Comparison of ENCODE assay signal across 5 worm cellular contexts in genomic region chrV:11536667-11537066, ce11.
A peak's percentile ranks its signal among the peaks of the same experiment; 100 is the strongest.
TF ChIP-seq lines count a peak whose summit lies in the region.

No protein-coding gene starts in this region.

TF ChIP-seq in whole organism, L1 larva, 84 proteins besides CTCF, POLR2A, EP300 and RAD21:
- TF ChIP-seq nhr-77 (tag; optimal IDR thresholded peaks at IDR 0.05; lab: Kevin White, UChicago) (no peak), skn-1 (tag; optimal IDR thresholded peaks at IDR 0.05; lab: Kevin White, UChicago) (no peak), pax-3 (tag; optimal IDR thresholded peaks at IDR 0.05; lab: Kevin White, UChicago) (no peak), efl-1 (optimal IDR thresholded peaks at IDR 0.05; lab: Kevin White, UChicago) (no peak), efl-1 (GFP tag; optimal IDR thresholded peaks at IDR 0.05 in 1 of 2; lab: Kevin White, UChicago) (peak in 1 of 2 experiments; percentile 83), swsn-7 (tag; optimal IDR thresholded peaks at IDR 0.05; lab: Kevin White, UChicago) (no peak), vab-15 (tag; optimal IDR thresholded peaks at IDR 0.05; lab: Kevin White, UChicago) (no peak), fos-1 (tag; optimal IDR thresholded peaks at IDR 0.05; lab: Kevin White, UChicago) (no peak), nhr-76 (tag; optimal IDR thresholded peaks at IDR 0.05; lab: Kevin White, UChicago) (no peak), nhr-28 (tag; optimal IDR thresholded peaks at IDR 0.05; lab: Kevin White, UChicago) (no peak), ztf-11 (tag; optimal IDR thresholded peaks at IDR 0.05; lab: Kevin White, UChicago) (no peak), nhr-85 (tag; lab: Kevin White, UChicago) (peak; percentile 46), tbx-2 (tag; optimal IDR thresholded peaks at IDR 0.05; lab: Kevin White, UChicago) (no peak), lin-14 (GFP tag; optimal IDR thresholded peaks at IDR 0.05; lab: Kevin White, UChicago) (peak; percentile 62), jun-1 (tag; optimal IDR thresholded peaks at IDR 0.05; lab: Kevin White, UChicago) (no peak), nhr-20 (tag; optimal IDR thresholded peaks at IDR 0.05; lab: Kevin White, UChicago) (no peak)

TF ChIP-seq in whole organism, L2 larva, 48 proteins besides CTCF, POLR2A, EP300 and RAD21:
- TF ChIP-seq C34F6.9 (tag; optimal IDR thresholded peaks at IDR 0.05; lab: Kevin White, UChicago) (peak; percentile 14), elt-3 (tag; optimal IDR thresholded peaks at IDR 0.05; lab: Kevin White, UChicago) (no peak), alr-1 (tag; optimal IDR thresholded peaks at IDR 0.05; lab: Kevin White, UChicago) (no peak)

TF ChIP-seq in whole organism, L4 larva, 104 proteins besides CTCF, POLR2A, EP300 and RAD21:
- TF ChIP-seq Y75B8A.6 (GFP tag; IDR thresholded peaks at IDR 0.05; lab: Robert Waterston, UW) (0 out of 2 replicates have a peak, but pooled peaks have one; percentile 19), unc-62 (GFP tag; optimal IDR thresholded peaks at IDR 0.05 in 1 of 2; lab: Kevin White, UChicago) (peak in 1 of 2 experiments; percentile 85), unc-62 (tag; optimal IDR thresholded peaks at IDR 0.05; lab: Kevin White, UChicago) (no peak), ZK546.5 (tag; optimal IDR thresholded peaks at IDR 0.05; lab: Kevin White, UChicago) (no peak), F26F4.8 (GFP tag; conservative IDR thresholded peaks at IDR 0.05; lab: Robert Waterston, UW) (0 out of 2 replicates have a peak, but pooled peaks have one; percentile 28)

TF ChIP-seq in whole organism, late embryonic, 69 proteins besides CTCF, POLR2A, EP300 and RAD21:
- TF ChIP-seq unc-42 (tag; optimal IDR thresholded peaks at IDR 0.05; lab: Kevin White, UChicago), result peak; percentile 58
- TF ChIP-seq zip-5 (tag; optimal IDR thresholded peaks at IDR 0.05; lab: Kevin White, UChicago), result no peak

TF ChIP-seq in whole organism, mixed stage, embryonic, 35 proteins besides CTCF, POLR2A, EP300 and RAD21:
- TF ChIP-seq flh-1 (GFP tag; optimal IDR thresholded peaks at IDR 0.05; lab: Kevin White, UChicago) (no peak), ceh-43 (GFP tag; optimal IDR thresholded peaks at IDR 0.05; lab: Kevin White, UChicago) (no peak), elt-1 (tag; optimal IDR thresholded peaks at IDR 0.05; lab: Kevin White, UChicago; ENCODE audit: borderline replicate concordance, insufficient read depth) (no peak), nhr-2 (tag; optimal IDR thresholded peaks at IDR 0.05; lab: Kevin White, UChicago) (no peak), ceh-83 (GFP tag; optimal IDR thresholded peaks at IDR 0.05; lab: Kevin White, UChicago) (no peak), ces-1 (GFP tag; optimal IDR thresholded peaks at IDR 0.05; lab: Kevin White, UChicago) (peak; percentile 5), nhr-28 (tag; optimal IDR thresholded peaks at IDR 0.05; lab: Kevin White, UChicago) (no peak), ceh-39 (tag; optimal IDR thresholded peaks at IDR 0.05; lab: Kevin White, UChicago) (no peak), nhr-237 (tag; optimal IDR thresholded peaks at IDR 0.05; lab: Kevin White, UChicago) (no peak)
TF ChIP-seq in whole organism, mixed stage, embryonic: peak in this region for 1.
